Worm (Caenorhabditis elegans): ENCODE results near the gene shpk-1.

The shpk-1 gene

DNA sequence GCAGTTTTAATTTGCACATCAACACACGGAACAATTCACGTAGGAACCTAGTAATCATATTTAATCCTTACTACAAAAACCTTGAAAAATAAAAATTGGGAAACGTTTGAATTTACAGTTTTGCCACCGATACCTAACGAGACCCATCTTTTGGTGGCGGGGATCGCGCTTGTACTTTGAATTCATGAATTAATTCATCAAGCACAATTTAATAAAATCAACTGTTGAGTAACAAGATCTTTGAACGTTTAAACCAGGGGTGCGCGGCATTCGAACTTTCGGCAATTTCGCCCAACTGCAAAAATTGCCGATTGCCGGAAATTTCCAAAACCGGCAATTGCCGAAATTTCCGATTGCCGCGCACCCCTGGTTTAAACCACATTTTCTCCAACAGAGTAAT, 48.9 kb downstream of the shpk-1 start:
- TF ChIP-seq ceh-39 (tag; optimal IDR thresholded peaks at IDR 0.05) (no peak), nhr-2 (tag; optimal IDR thresholded peaks at IDR 0.05) (no peak), elt-3 (tag; optimal IDR thresholded peaks at IDR 0.05) (no peak), bed-3 (GFP tag; optimal IDR thresholded peaks at IDR 0.05) (no peak), nhr-28 (tag; optimal IDR thresholded peaks at IDR 0.05) (no peak), ceh-83 (GFP tag; optimal IDR thresholded peaks at IDR 0.05) (no peak), zip-8 (tag; optimal IDR thresholded peaks at IDR 0.05) (no peak), mls-2 (tag; optimal IDR thresholded peaks at IDR 0.05) (no peak), cnd-1 (tag; optimal IDR thresholded peaks at IDR 0.05) (no peak), sem-2 (GFP tag; optimal IDR thresholded peaks at IDR 0.05) (no peak), nhr-12 (tag; optimal IDR thresholded peaks at IDR 0.05) (no peak), nhr-76 (tag; optimal IDR thresholded peaks at IDR 0.05) (no peak), ham-2 (GFP tag; optimal IDR thresholded peaks at IDR 0.05) (no peak), mab-5 (tag; optimal IDR thresholded peaks at IDR 0.05) (no peak), hlh-1 (tag; optimal IDR thresholded peaks at IDR 0.05) (no peak)

- peak; percentile 26 for TF ChIP-seq pha-4 (tag; optimal IDR thresholded peaks at IDR 0.05)
- peak; percentile 63 for TF ChIP-seq ceh-83 (GFP tag; optimal IDR thresholded peaks at IDR 0.05)
- TF ChIP-seq ham-2 (GFP tag; optimal IDR thresholded peaks at IDR 0.05): peak; percentile 6
- no peak for TF ChIP-seq elt-3 (tag; optimal IDR thresholded peaks at IDR 0.05)
These were observed 50.2 kb downstream of the shpk-1 start for ce11 chrIII:13657975-13658374.

- peak; percentile 46 for TF ChIP-seq unc-62 (GFP tag; optimal IDR thresholded peaks at IDR 0.05)
- no peak for TF ChIP-seq lin-32 (GFP tag; optimal IDR thresholded peaks at IDR 0.05)
These were observed 51.2 kb downstream of the shpk-1 start for ce11 chrIII:13659028-13659427.

- TF ChIP-seq nhr-76 (tag; optimal IDR thresholded peaks at IDR 0.05) (no peak), flh-1 (GFP tag; optimal IDR thresholded peaks at IDR 0.05) (no peak), ceh-83 (GFP tag; optimal IDR thresholded peaks at IDR 0.05) (no peak), snpc-4 (tag; optimal IDR thresholded peaks at IDR 0.05) (no peak), mab-5 (tag; optimal IDR thresholded peaks at IDR 0.05) (no peak), elt-3 (tag; optimal IDR thresholded peaks at IDR 0.05) (no peak), nhr-12 (tag; optimal IDR thresholded peaks at IDR 0.05) (no peak), unc-39 (tag; optimal IDR thresholded peaks at IDR 0.05) (no peak), cnd-1 (tag; optimal IDR thresholded peaks at IDR 0.05) (no peak), M03D4.4 (tag; optimal IDR thresholded peaks at IDR 0.05) (no peak), lin-32 (GFP tag; optimal IDR thresholded peaks at IDR 0.05) (no peak), drap-1 (GFP tag; optimal IDR thresholded peaks at IDR 0.05) (no peak), elt-1 (tag; optimal IDR thresholded peaks at IDR 0.05; ENCODE audit: borderline replicate concordance, insufficient read depth) (no peak), blmp-1 (tag; optimal IDR thresholded peaks at IDR 0.05) (no peak)
These were observed 52.3 kb downstream of the shpk-1 start for ce11 chrIII:13660123-13660522.
